Worm (Caenorhabditis elegans) whole organism, mixed stage, embryonic: ENCODE data around the gene T23G5.2.

Experiments
- M03D4.4 ChIP-seq: sonication (generic microtip); optimal IDR thresholded peaks from 2 replicates; lab custom pipeline; 2017; ENCODE audit warnings: mild to moderate bottlenecking, missing genetic modification characterization, missing compliant biosample characterization
- bed-3 ChIP-seq: fragments of 200-800 bp; sonication (Bioruptor generic); optimal IDR thresholded peaks from 3 replicates; lab custom pipeline; 2018; ENCODE audit warnings: mild to moderate bottlenecking, missing genetic modification characterization, moderate library complexity, missing compliant biosample characterization
- blmp-1 ChIP-seq: fragments of 150-350 bp; optimal IDR thresholded peaks from 2 replicates; lab custom pipeline; 2014; ENCODE audit warnings: missing biosample characterization, missing genetic modification characterization
- ceh-39 ChIP-seq: fragments of 150-350 bp; optimal IDR thresholded peaks from 2 replicates; lab custom pipeline; 2014; ENCODE audit warnings: missing biosample characterization, missing genetic modification characterization
- ceh-83 ChIP-seq: fragments of 200-800 bp; sonication (Bioruptor generic); optimal IDR thresholded peaks from 2 replicates; lab custom pipeline; 2018; ENCODE audit warnings: mild to moderate bottlenecking, missing genetic modification characterization, missing compliant biosample characterization
- ces-1 ChIP-seq: fragments of 150-350 bp; optimal IDR thresholded peaks from 2 replicates; lab custom pipeline; 2014; ENCODE audit warnings: missing biosample characterization, missing genetic modification reagents, missing genetic modification characterization
- cnd-1 ChIP-seq: fragments of 200-800 bp; sonication (Bioruptor generic); optimal IDR thresholded peaks from 2 replicates; lab custom pipeline; 2018; ENCODE audit warnings: mild to moderate bottlenecking, missing genetic modification characterization, missing compliant biosample characterization
- drap-1 ChIP-seq: fragments of 200-800 bp; sonication (Bioruptor generic); optimal IDR thresholded peaks from 3 replicates; lab custom pipeline; 2018; ENCODE audit warnings: mild to moderate bottlenecking, missing genetic modification characterization, missing compliant biosample characterization
- elt-1 ChIP-seq: sonication (generic microtip); optimal IDR thresholded peaks from 2 replicates; lab custom pipeline; 2017; ENCODE audit warnings: missing genetic modification characterization, mild to moderate bottlenecking, missing compliant biosample characterization, antibody characterized with exemption, moderate library complexity, borderline replicate concordance; ENCODE audit not compliant: insufficient read depth
- elt-3 ChIP-seq: fragments of 150-350 bp; optimal IDR thresholded peaks from 2 replicates; lab custom pipeline; 2014; ENCODE audit warnings: missing biosample characterization, missing genetic modification characterization
- flh-1 ChIP-seq: fragments of 200-800 bp; sonication (Bioruptor generic); optimal IDR thresholded peaks from 2 replicates; lab custom pipeline; 2018; ENCODE audit warnings: mild to moderate bottlenecking, missing genetic modification characterization, moderate library complexity, missing compliant biosample characterization
- ham-2 ChIP-seq: fragments of 200-800 bp; sonication (Bioruptor generic); optimal IDR thresholded peaks from 2 replicates; lab custom pipeline; 2018; ENCODE audit warnings: mild to moderate bottlenecking, missing genetic modification characterization, missing compliant biosample characterization
- hlh-1 ChIP-seq: fragments of 150-350 bp; optimal IDR thresholded peaks from 2 replicates; lab custom pipeline; 2014; ENCODE audit warnings: missing biosample characterization, missing genetic modification reagents, missing genetic modification characterization
- lin-32 ChIP-seq: fragments of 200-800 bp; sonication (Bioruptor generic); optimal IDR thresholded peaks from 2 replicates; lab custom pipeline; 2018; ENCODE audit warnings: mild to moderate bottlenecking, missing genetic modification characterization, missing compliant biosample characterization
- lsy-2 ChIP-seq: fragments of 150-350 bp; optimal IDR thresholded peaks from 2 replicates; lab custom pipeline; 2014; ENCODE audit warnings: missing biosample characterization, missing genetic modification characterization
- mab-5 ChIP-seq: fragments of 150-350 bp; optimal IDR thresholded peaks from 2 replicates; lab custom pipeline; 2014; ENCODE audit warnings: missing biosample characterization, missing genetic modification characterization
- mep-1 ChIP-seq: fragments of 150-350 bp; optimal IDR thresholded peaks from 2 replicates; lab custom pipeline; 2017; ENCODE audit warnings: missing biosample characterization, missing genetic modification reagents, missing genetic modification characterization, inconsistent platforms
- mls-2 ChIP-seq: sonication (generic microtip); optimal IDR thresholded peaks from 2 replicates; lab custom pipeline; 2016; ENCODE audit warnings: mild to moderate bottlenecking, missing genetic modification characterization, moderate library complexity, missing compliant biosample characterization
- nhr-12 ChIP-seq: fragments of 150-350 bp; optimal IDR thresholded peaks from 2 replicates; lab custom pipeline; 2014; ENCODE audit warnings: missing biosample characterization, missing genetic modification characterization
- nhr-2 ChIP-seq: fragments of 150-350 bp; optimal IDR thresholded peaks from 2 replicates; lab custom pipeline; 2014; ENCODE audit warnings: missing biosample characterization, missing genetic modification characterization
- nhr-237 ChIP-seq: fragments of 150-350 bp; optimal IDR thresholded peaks from 2 replicates; lab custom pipeline; 2014; ENCODE audit warnings: missing biosample characterization, missing genetic modification characterization
- nhr-28 ChIP-seq: fragments of 150-350 bp; optimal IDR thresholded peaks from 2 replicates; lab custom pipeline; 2014; ENCODE audit warnings: missing biosample characterization, missing genetic modification characterization
- nhr-76 ChIP-seq: sonication (generic microtip); optimal IDR thresholded peaks from 2 replicates; lab custom pipeline; 2017; ENCODE audit warnings: missing biosample characterization, missing genetic modification characterization
- pha-4 ChIP-seq: fragments of 150-350 bp; optimal IDR thresholded peaks from 2 replicates; lab custom pipeline; 2018; ENCODE audit warnings: missing biosample characterization, missing genetic modification reagents, missing genetic modification characterization
- sem-2 ChIP-seq: fragments of 200-800 bp; sonication (Bioruptor generic); optimal IDR thresholded peaks from 2 replicates; lab custom pipeline; 2018; ENCODE audit warnings: mild to moderate bottlenecking, missing genetic modification characterization, missing compliant biosample characterization
- sptf-1 ChIP-seq: sonication (generic microtip); optimal IDR thresholded peaks from 2 replicates; lab custom pipeline; 2017; ENCODE audit warnings: mild to moderate bottlenecking, missing genetic modification characterization, moderate library complexity, missing compliant biosample characterization
- tbx-8 ChIP-seq: fragments of 200-800 bp; sonication (Bioruptor generic); optimal IDR thresholded peaks from 2 replicates; lab custom pipeline; 2018; ENCODE audit warnings: mild to moderate bottlenecking, missing genetic modification characterization, moderate library complexity, missing compliant biosample characterization
- unc-120 ChIP-seq: sonication (generic microtip); optimal IDR thresholded peaks from 2 replicates; lab custom pipeline; 2017; ENCODE audit warnings: missing genetic modification characterization, missing compliant biosample characterization; ENCODE audit not compliant: poor library complexity, severe bottlenecking
- unc-39 ChIP-seq: fragments of 150-350 bp; optimal IDR thresholded peaks from 2 replicates; lab custom pipeline; 2014; ENCODE audit warnings: missing biosample characterization, missing genetic modification characterization
- unc-62 ChIP-seq: fragments of 150-350 bp; optimal IDR thresholded peaks from 2 replicates; lab custom pipeline; 2014; ENCODE audit warnings: missing biosample characterization, missing genetic modification reagents, missing genetic modification characterization
- zip-8 ChIP-seq: fragments of 150-350 bp; optimal IDR thresholded peaks from 2 replicates; lab custom pipeline; 2014; ENCODE audit warnings: missing biosample characterization, missing genetic modification characterization
- ztf-11 ChIP-seq: fragments of 150-350 bp; optimal IDR thresholded peaks from 2 replicates; lab custom pipeline; 2014; ENCODE audit warnings: missing biosample characterization, missing genetic modification characterization

The T23G5.2 gene

ce11 chrIII:9270183-9270582, 34.1 kb upstream of the T23G5.2 start:
- no peak for TF ChIP-seq tbx-8
- TF ChIP-seq ceh-39 (tag; lab: Kevin White, UChicago), result no peak
- TF ChIP-seq hlh-1 (tag; lab: Kevin White, UChicago), result no peak
- TF ChIP-seq, all 35 proteins: peak for 0

- TF ChIP-seq unc-120 (no peak), mep-1 (tag; lab: Kevin White, UChicago) (no peak), hlh-1 (tag; lab: Kevin White, UChicago) (no peak), bed-3 (GFP tag; lab: Kevin White, UChicago) (no peak), blmp-1 (tag; lab: Kevin White, UChicago) (no peak), nhr-28 (no peak), elt-1 (tag; lab: Kevin White, UChicago) (no peak), unc-62 (GFP tag; lab: Kevin White, UChicago) (peak; percentile 12), zip-8 (tag; lab: Kevin White, UChicago) (no peak), ceh-83 (GFP tag; lab: Kevin White, UChicago) (no peak), ces-1 (GFP tag; lab: Kevin White, UChicago) (peak; percentile 31), lsy-2 (tag; lab: Kevin White, UChicago) (no peak), M03D4.4 (tag; lab: Kevin White, UChicago) (no peak)
These were observed 32.9 kb upstream of the T23G5.2 start, which contains the start of gene clip-1 for ce11 chrIII:9269012-9269471. clip-1 (minus strand) TSS chrIII:9269062.

ce11 chrIII:9258510-9258909, 22.4 kb upstream of the T23G5.2 start:
- TF ChIP-seq tbx-8 (no peak), nhr-76 (tag; lab: Kevin White, UChicago) (no peak), nhr-237 (tag; lab: Kevin White, UChicago) (no peak), nhr-2 (no peak), lsy-2 (tag; lab: Kevin White, UChicago) (no peak)

ce11 chrIII:9256961-9257360, 20.8 kb upstream of the T23G5.2 start, which contains the start of gene M01A8.1:
M01A8.1 (plus strand) TSS chrIII:9257261.
- no peak for TF ChIP-seq mls-2 (tag; lab: Kevin White, UChicago)
- no peak for TF ChIP-seq elt-3 (tag; lab: Kevin White, UChicago)
- no peak for TF ChIP-seq tbx-8
- no peak for TF ChIP-seq ceh-39 (tag; lab: Kevin White, UChicago)
- no peak for TF ChIP-seq unc-120
- no peak for TF ChIP-seq elt-1 (tag; lab: Kevin White, UChicago)
- no peak for TF ChIP-seq lin-32 (GFP tag; lab: Kevin White, UChicago)

ce11 chrIII:9255801-9256200, 19.7 kb upstream of the T23G5.2 start:
- TF ChIP-seq unc-62 (GFP tag; lab: Kevin White, UChicago) (no peak), mab-5 (tag; lab: Kevin White, UChicago) (no peak), elt-1 (tag; lab: Kevin White, UChicago) (no peak), hlh-1 (tag; lab: Kevin White, UChicago) (no peak), cnd-1 (tag; lab: Kevin White, UChicago) (no peak), nhr-28 (no peak), elt-3 (tag; lab: Kevin White, UChicago) (no peak), unc-39 (no peak), pha-4 (tag; lab: Kevin White, UChicago) (no peak), ham-2 (GFP tag; lab: Kevin White, UChicago) (no peak), sem-2 (GFP tag; lab: Kevin White, UChicago) (no peak), nhr-237 (tag; lab: Kevin White, UChicago) (no peak), sptf-1 (tag; lab: Kevin White, UChicago) (no peak)

- TF ChIP-seq pha-4 (tag; lab: Kevin White, UChicago), result no peak
- no peak for TF ChIP-seq drap-1
- TF ChIP-seq nhr-28, result no peak
- TF ChIP-seq nhr-12, result no peak
- TF ChIP-seq unc-62 (GFP tag; lab: Kevin White, UChicago), result no peak
- TF ChIP-seq ceh-39 (tag; lab: Kevin White, UChicago), result no peak
- no peak for TF ChIP-seq M03D4.4 (tag; lab: Kevin White, UChicago)
- no peak for TF ChIP-seq ham-2 (GFP tag; lab: Kevin White, UChicago)
- TF ChIP-seq cnd-1 (tag; lab: Kevin White, UChicago), result no peak
- TF ChIP-seq ztf-11, result no peak
- TF ChIP-seq unc-39, result no peak
- no peak for TF ChIP-seq elt-1 (tag; lab: Kevin White, UChicago)
- TF ChIP-seq ceh-83 (GFP tag; lab: Kevin White, UChicago), result no peak
- TF ChIP-seq flh-1 (GFP tag; lab: Kevin White, UChicago), result no peak
- no peak for TF ChIP-seq mab-5 (tag; lab: Kevin White, UChicago)
These were observed 18.9 kb upstream of the T23G5.2 start for ce11 chrIII:9254988-9255387.
